Fruit fly (Drosophila melanogaster) whole organism, embryonic: ENCODE data around the gene CG4658.

ENCODE experiments used
- CG10209 ChIP-seq: fragments of 200-800 bp; sonication (Bioruptor generic); optimal IDR thresholded peaks from 3 replicates; lab custom pipeline; 2017; ENCODE audit warnings: missing biosample characterization, mild to moderate bottlenecking, missing genetic modification characterization, missing genetic modification reagents
- CG1024 ChIP-seq: fragments of 200-800 bp; sonication (Bioruptor generic); IDR thresholded peaks from 2 replicates; pipeline ENCODE4 v1.3.6; 2022; ENCODE audit warnings: missing biosample characterization, missing genetic modification characterization
- CG10274 ChIP-seq: fragments of 200-800 bp; sonication (Bioruptor generic); optimal IDR thresholded peaks from 3 replicates; lab custom pipeline; 2017; ENCODE audit warnings: missing biosample characterization, mild to moderate bottlenecking, missing genetic modification characterization
- CG10959 ChIP-seq: fragments of 200-800 bp; sonication (Bioruptor generic); IDR thresholded peaks from 2 replicates; pipeline ENCODE4 v1.3.6; 2022; ENCODE audit warnings: missing biosample characterization, missing genetic modification characterization
- CG13424 ChIP-seq: fragments of 200-800 bp; sonication (Bioruptor generic); optimal IDR thresholded peaks from 2 replicates; lab custom pipeline; 2019; ENCODE audit warnings: missing biosample characterization, mild to moderate bottlenecking, missing genetic modification characterization, moderate library complexity
- CG17385 ChIP-seq: fragments of 200-800 bp; sonication (Bioruptor generic); optimal IDR thresholded peaks from 3 replicates; lab custom pipeline; 2018; ENCODE audit warnings: missing biosample characterization, mild to moderate bottlenecking, missing genetic modification characterization
- CG17568 ChIP-seq: fragments of 200-800 bp; sonication (Bioruptor generic); optimal IDR thresholded peaks from 2 replicates; lab custom pipeline; 2018; ENCODE audit warnings: missing biosample characterization, mild to moderate bottlenecking, missing genetic modification characterization, moderate library complexity
- CG17829 ChIP-seq: fragments of 200-800 bp; optimal IDR thresholded peaks from 2 replicates; lab custom pipeline; 2019; ENCODE audit warnings: missing biosample characterization, mild to moderate bottlenecking, missing genetic modification characterization, moderate library complexity
- CG18599 ChIP-seq: fragments of 200-800 bp; sonication (Bioruptor generic); optimal IDR thresholded peaks from 3 replicates; lab custom pipeline; 2017; ENCODE audit warnings: missing biosample characterization, missing genetic modification characterization, mild to moderate bottlenecking, moderate library complexity, missing genetic modification reagents
- CG2129 ChIP-seq: fragments of 200-800 bp; sonication (Bioruptor generic); IDR thresholded peaks from 2 replicates; pipeline ENCODE4 v1.3.6; 2022; ENCODE audit warnings: missing biosample characterization, missing genetic modification characterization; ENCODE audit not compliant: partially characterized antibody
- CG30403 ChIP-seq: fragments of 200-800 bp; sonication (Bioruptor generic); optimal IDR thresholded peaks from 3 replicates; lab custom pipeline; 2016; ENCODE audit warnings: missing biosample characterization, missing genetic modification characterization
- CG31224 ChIP-seq: fragments of 200-800 bp; sonication (Bioruptor generic); IDR thresholded peaks from 2 replicates; pipeline ENCODE4 v1.3.6; 2022; ENCODE audit warnings: missing biosample characterization, missing genetic modification characterization
- CG34224 ChIP-seq: fragments of 200-800 bp; sonication (Bioruptor generic); IDR thresholded peaks from 3 replicates; pipeline ENCODE4 v1.3.6; 2022; ENCODE audit warnings: missing biosample characterization, missing genetic modification characterization; ENCODE audit not compliant: partially characterized antibody
- CG42726 ChIP-seq: fragments of 200-800 bp; sonication (Bioruptor generic); IDR thresholded peaks from 2 replicates; pipeline ENCODE4 v1.3.6; 2022; ENCODE audit warnings: missing biosample characterization, missing genetic modification characterization; ENCODE audit not compliant: partially characterized antibody
- CG4328 ChIP-seq: fragments of 200-800 bp; sonication (Bioruptor generic); optimal IDR thresholded peaks from 3 replicates; lab custom pipeline; 2017; ENCODE audit warnings: missing biosample characterization, missing genetic modification reagents, missing genetic modification characterization
- CG5953 ChIP-seq: fragments of 200-800 bp; sonication (Bioruptor generic); IDR thresholded peaks from 2 replicates; pipeline ENCODE4 v1.3.6; 2022; ENCODE audit warnings: missing biosample characterization, missing genetic modification characterization
- CG6689 ChIP-seq: fragments of 200-800 bp; sonication (Bioruptor generic); IDR thresholded peaks from 2 replicates; pipeline ENCODE4 v1.3.6; 2022; ENCODE audit warnings: missing biosample characterization, missing genetic modification characterization
- CG6791 ChIP-seq: fragments of 200-800 bp; sonication (Bioruptor generic); IDR thresholded peaks from 3 replicates; pipeline ENCODE4 v1.3.6; 2022; ENCODE audit warnings: missing biosample characterization, missing genetic modification characterization; ENCODE audit not compliant: partially characterized antibody
- CG6854 ChIP-seq: fragments of 200-800 bp; sonication (Bioruptor generic); optimal IDR thresholded peaks from 3 replicates; lab custom pipeline; 2017; ENCODE audit warnings: missing biosample characterization, mild to moderate bottlenecking, missing genetic modification characterization
- CG7271 ChIP-seq: fragments of 200-800 bp; sonication (Bioruptor generic); optimal IDR thresholded peaks from 2 replicates; lab custom pipeline; 2018; ENCODE audit warnings: missing biosample characterization, mild to moderate bottlenecking, missing genetic modification characterization, moderate library complexity
- CG7839 ChIP-seq: fragments of 200-800 bp; sonication (Bioruptor generic); optimal IDR thresholded peaks from 3 replicates; lab custom pipeline; 2018; ENCODE audit warnings: missing biosample characterization, mild to moderate bottlenecking, missing genetic modification characterization, moderate library complexity
- CG9817 ChIP-seq: fragments of 200-800 bp; sonication (Bioruptor generic); optimal IDR thresholded peaks from 2 replicates; lab custom pipeline; 2018; ENCODE audit warnings: missing biosample characterization, mild to moderate bottlenecking, missing genetic modification characterization, moderate library complexity
- CrebB ChIP-seq: fragments of 200-800 bp; sonication (Bioruptor generic); optimal IDR thresholded peaks from 3 replicates; lab custom pipeline; 2018; ENCODE audit warnings: missing biosample characterization, mild to moderate bottlenecking, missing genetic modification characterization
- E2f2 ChIP-seq: fragments of 200-800 bp; sonication (Bioruptor generic); IDR thresholded peaks from 2 replicates; pipeline ENCODE4 v1.3.6; 2022; ENCODE audit warnings: missing biosample characterization, missing genetic modification characterization
- Gug ChIP-seq: fragments of 200-800 bp; sonication (Bioruptor generic); IDR thresholded peaks from 4 replicates; pipeline ENCODE4 v1.3.6; 2022; ENCODE audit warnings: missing biosample characterization, missing genetic modification characterization
- HLH4C ChIP-seq: fragments of 200-800 bp; sonication (Bioruptor generic); IDR thresholded peaks from 3 replicates; pipeline ENCODE4 v1.3.6; 2022; ENCODE audit warnings: missing biosample characterization, missing genetic modification characterization; ENCODE audit not compliant: partially characterized antibody
- Mrtf ChIP-seq: fragments of 200-800 bp; sonication (Bioruptor generic); IDR thresholded peaks from 3 replicates; pipeline ENCODE4 v1.3.6; 2022; ENCODE audit warnings: missing biosample characterization, missing genetic modification characterization
- PHDP ChIP-seq: fragments of 200-800 bp; sonication (Bioruptor generic); optimal IDR thresholded peaks from 3 replicates; lab custom pipeline; 2018; ENCODE audit warnings: missing biosample characterization, mild to moderate bottlenecking, missing genetic modification characterization, moderate library complexity
- Poxn ChIP-seq: fragments of 200-800 bp; sonication (Bioruptor generic); IDR thresholded peaks from 2 replicates; pipeline ENCODE4 v1.3.6; 2022; ENCODE audit warnings: missing biosample characterization, missing genetic modification characterization
- Sry-β ChIP-seq: fragments of 200-800 bp; sonication (Bioruptor generic); optimal IDR thresholded peaks from 2 replicates; lab custom pipeline; 2018; ENCODE audit warnings: missing biosample characterization, mild to moderate bottlenecking, missing genetic modification characterization, moderate library complexity
- Tbp ChIP-seq: fragments of >200 bp; optimal IDR thresholded peaks from 2 replicates; lab custom pipeline; 2018; ENCODE audit warnings: missing biosample characterization, missing genetic modification characterization
- Xbp1 ChIP-seq: fragments of 200-800 bp; sonication (Bioruptor generic); optimal IDR thresholded peaks from 3 replicates; lab custom pipeline; 2016; ENCODE audit warnings: missing biosample characterization, mild to moderate bottlenecking, missing genetic modification characterization
- YL-1 ChIP-seq: fragments of 200-800 bp; sonication (Bioruptor generic); optimal IDR thresholded peaks from 3 replicates; lab custom pipeline; 2017; ENCODE audit warnings: missing biosample characterization, mild to moderate bottlenecking, missing genetic modification characterization
- ap ChIP-seq: fragments of 200-800 bp; sonication (Bioruptor generic); IDR thresholded peaks from 2 replicates; pipeline ENCODE4 v1.3.6; 2022; ENCODE audit warnings: missing biosample characterization, missing genetic modification characterization
- cato ChIP-seq: fragments of 200-800 bp; sonication (Bioruptor generic); optimal IDR thresholded peaks from 2 replicates; lab custom pipeline; 2016; ENCODE audit warnings: missing biosample characterization, missing genetic modification characterization, borderline replicate concordance
- chm ChIP-seq: fragments of 200-800 bp; sonication (Bioruptor generic); IDR thresholded peaks from 2 replicates; pipeline ENCODE4 v1.3.6; 2022; ENCODE audit warnings: missing biosample characterization, missing genetic modification characterization
- dmrt11E ChIP-seq: fragments of 200-800 bp; sonication (Bioruptor generic); optimal IDR thresholded peaks from 3 replicates; lab custom pipeline; 2018; ENCODE audit warnings: missing biosample characterization, mild to moderate bottlenecking, missing genetic modification characterization, moderate library complexity
- eve ChIP-seq, 2 experiments: fragments of >200 bp; optimal IDR thresholded peaks; 2 replicates each; lab custom pipeline; 2017; ENCODE audit warnings: missing biosample characterization in 2 of 2, missing genetic modification characterization in 2 of 2
- fd102C ChIP-seq: fragments of 200-800 bp; sonication (Bioruptor generic); optimal IDR thresholded peaks from 2 replicates; lab custom pipeline; 2018; ENCODE audit warnings: missing biosample characterization, mild to moderate bottlenecking, missing genetic modification characterization, moderate library complexity
- hb ChIP-seq: fragments of 200-800 bp; sonication (Bioruptor generic); IDR thresholded peaks from 3 replicates; pipeline ENCODE4 v1.3.6; 2022; ENCODE audit warnings: missing biosample characterization, missing genetic modification characterization; ENCODE audit not compliant: partially characterized antibody
- nerfin-2 ChIP-seq: fragments of 200-800 bp; sonication (Bioruptor generic); IDR thresholded peaks from 2 replicates; pipeline ENCODE4 v1.3.6; 2022; ENCODE audit warnings: missing biosample characterization, missing genetic modification characterization; ENCODE audit not compliant: partially characterized antibody
- onecut ChIP-seq: fragments of 200-800 bp; sonication (Bioruptor generic); IDR thresholded peaks from 2 replicates; pipeline ENCODE4 v1.3.6; 2022; ENCODE audit warnings: missing biosample characterization, missing genetic modification characterization
- psq ChIP-seq: fragments of 200-800 bp; sonication (Bioruptor generic); optimal IDR thresholded peaks from 2 replicates; lab custom pipeline; 2017; ENCODE audit warnings: missing biosample characterization, missing genetic modification characterization
- shn ChIP-seq: fragments of 200-800 bp; sonication (Bioruptor generic); optimal IDR thresholded peaks from 3 replicates; lab custom pipeline; 2016; ENCODE audit warnings: missing biosample characterization, missing genetic modification characterization
- slbo ChIP-seq: fragments of 200-800 bp; sonication (Bioruptor generic); IDR thresholded peaks from 2 replicates; pipeline ENCODE4 v1.3.6; 2022; ENCODE audit warnings: missing biosample characterization, missing genetic modification characterization
- slou ChIP-seq: fragments of 200-800 bp; sonication (Bioruptor generic); optimal IDR thresholded peaks from 3 replicates; lab custom pipeline; 2016; ENCODE audit warnings: missing biosample characterization, missing genetic modification characterization
- ssp ChIP-seq: fragments of 200-800 bp; sonication (Bioruptor generic); IDR thresholded peaks from 2 replicates; pipeline ENCODE4 v1.3.6; 2022; ENCODE audit warnings: missing biosample characterization, missing genetic modification characterization
- stc ChIP-seq: fragments of 200-800 bp; sonication (Bioruptor generic); IDR thresholded peaks from 2 replicates; pipeline ENCODE4 v1.3.6; 2022; ENCODE audit warnings: missing biosample characterization, missing genetic modification characterization
- sug ChIP-seq: fragments of 200-800 bp; optimal IDR thresholded peaks from 2 replicates; lab custom pipeline; 2019; ENCODE audit warnings: missing biosample characterization, mild to moderate bottlenecking, missing genetic modification characterization, moderate library complexity
- wor ChIP-seq: fragments of 200-800 bp; sonication (Bioruptor generic); IDR thresholded peaks from 2 replicates; pipeline ENCODE4 v1.3.6; 2022; ENCODE audit warnings: missing biosample characterization, missing genetic modification characterization
- zen2 ChIP-seq: fragments of 200-800 bp; sonication (Bioruptor generic); IDR thresholded peaks from 3 replicates; pipeline ENCODE4 v1.3.6; 2022; ENCODE audit warnings: missing biosample characterization, missing genetic modification characterization; ENCODE audit not compliant: partially characterized antibody

Gene CG4658

DNA sequence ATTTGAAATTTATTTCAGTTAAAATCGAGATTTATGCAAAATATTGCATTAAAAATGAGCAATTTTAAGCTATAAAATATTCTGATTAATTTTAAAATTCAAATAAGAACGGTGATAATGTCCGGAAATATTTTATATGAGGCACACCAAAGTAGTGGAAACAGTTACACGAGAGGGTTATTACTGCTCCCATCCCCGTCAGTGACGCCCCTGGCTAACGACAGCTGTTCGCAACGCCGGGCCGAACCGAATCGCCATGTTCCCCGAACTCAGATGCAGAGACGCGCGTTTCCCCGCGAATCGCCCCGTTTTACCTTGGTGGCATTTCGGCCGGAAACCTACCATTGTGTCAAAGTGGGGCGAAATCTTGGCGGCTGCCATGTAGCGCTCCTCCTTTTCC lies 45.1 kb upstream of the CG4658 start (continued):
- no peak for TF ChIP-seq zen2 (GFP tag; lab: Robert Waterston, UW)
- TF ChIP-seq CG2129: no peak
- peak; percentile 25 for TF ChIP-seq CG7839 (tag; lab: Kevin White, UChicago)
- no peak for TF ChIP-seq Mrtf (GFP tag; lab: Robert Waterston, UW)
- TF ChIP-seq CG10274: no peak
- no peak for TF ChIP-seq PHDP (tag; lab: Kevin White, UChicago)
- no peak for TF ChIP-seq CG7271 (tag; lab: Kevin White, UChicago)
- peak; percentile 39 for TF ChIP-seq Xbp1 (GFP tag; lab: Kevin White, UChicago)
- peak; percentile 9 for TF ChIP-seq CG30403 (GFP tag; lab: Kevin White, UChicago)
- no peak for TF ChIP-seq CG4328 (GFP tag; lab: Kevin White, UChicago)
- no peak for TF ChIP-seq eve (GFP tag; optimal IDR thresholded peaks at IDR 0.05; lab: Kevin White, UChicago)
- TF ChIP-seq E2f2 (GFP tag; lab: Robert Waterston, UW): no peak; the same call in 1 of the 2 replicates
- no peak for TF ChIP-seq shn
- TF ChIP-seq slbo (GFP tag; lab: Robert Waterston, UW): peak; percentile 74
- TF ChIP-seq Tbp (GFP tag; lab: Kevin White, UChicago): no peak
- TF ChIP-seq psq (GFP tag; lab: Kevin White, UChicago): no peak
- no peak for TF ChIP-seq Poxn
- TF ChIP-seq HLH4C (GFP tag; lab: Robert Waterston, UW): no peak
- TF ChIP-seq ap (GFP tag; lab: Robert Waterston, UW): no peak
- TF ChIP-seq sug (tag; lab: Kevin White, UChicago): peak; percentile 7
- no peak for TF ChIP-seq CG42726 (GFP tag; lab: Robert Waterston, UW)
- no peak for TF ChIP-seq CG17385 (GFP tag; lab: Kevin White, UChicago)
- TF ChIP-seq CG10959 (GFP tag; lab: Robert Waterston, UW): no peak
- TF ChIP-seq Gug: peak; percentile 60; the same call in 2 of the 4 replicates
- TF ChIP-seq YL-1: no peak
- TF ChIP-seq onecut (GFP tag; lab: Robert Waterston, UW): no peak
- no peak for TF ChIP-seq dmrt11E
- peak; percentile 66 for TF ChIP-seq CG5953 (GFP tag; lab: Robert Waterston, UW)
- no peak for TF ChIP-seq CG10209
- TF ChIP-seq CG6791 (GFP tag; lab: Robert Waterston, UW): no peak
- TF ChIP-seq stc (GFP tag; lab: Robert Waterston, UW): no peak
- no peak for TF ChIP-seq CG17568
- no peak for TF ChIP-seq CG9817 (tag; lab: Kevin White, UChicago)
- TF ChIP-seq CG31224 (GFP tag; lab: Robert Waterston, UW): no peak
- TF ChIP-seq CG34224: no peak
- no peak for TF ChIP-seq CG17829
- TF ChIP-seq Sry-β (GFP tag; lab: Kevin White, UChicago): no peak
- TF ChIP-seq CG18599 (GFP tag; lab: Kevin White, UChicago): no peak
- TF ChIP-seq CG1024: no peak
- TF ChIP-seq cato (GFP tag; lab: Kevin White, UChicago): no peak
- TF ChIP-seq CG13424 (tag; lab: Kevin White, UChicago): no peak
- no peak for TF ChIP-seq ssp
- no peak for TF ChIP-seq fd102C (GFP tag; lab: Kevin White, UChicago)
- TF ChIP-seq slou (GFP tag; lab: Kevin White, UChicago): no peak
- TF ChIP-seq wor (GFP tag; lab: Robert Waterston, UW): no peak
- TF ChIP-seq CG6689 (GFP tag; lab: Robert Waterston, UW): 0 out of 2 replicates have a peak, but pooled peaks have one; percentile 13
- no peak for TF ChIP-seq CrebB (tag; lab: Kevin White, UChicago)
- no peak for TF ChIP-seq nerfin-2 (GFP tag; lab: Robert Waterston, UW)
- no peak for TF ChIP-seq hb (GFP tag; lab: Robert Waterston, UW)
- no peak for TF ChIP-seq chm (GFP tag; lab: Robert Waterston, UW)
- TF ChIP-seq CG6854 (GFP tag; lab: Kevin White, UChicago): no peak
